Fruit fly (Drosophila melanogaster): ENCODE data around the gene Ada2b.

Gene Ada2b

DNA sequence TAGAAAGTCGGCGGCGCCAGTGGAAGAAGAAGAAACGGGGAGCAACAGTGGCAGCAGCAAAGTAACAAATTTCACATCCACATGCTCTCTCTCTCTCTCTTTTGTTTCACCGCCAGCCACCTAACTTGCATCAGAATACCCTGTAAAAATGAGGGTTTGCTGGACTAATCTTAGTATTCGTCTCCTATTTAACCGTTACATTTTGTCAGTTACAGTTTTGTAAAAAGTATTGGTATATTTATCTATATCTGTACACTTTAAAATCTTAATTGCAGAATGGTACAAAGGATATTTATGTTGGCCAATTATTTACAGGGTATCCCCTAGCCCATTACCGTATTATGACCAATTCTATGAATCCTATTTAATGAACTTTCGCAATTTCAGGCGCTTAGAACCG, 6.5 kb downstream of the Ada2b start (continued):
- TF ChIP-seq dmrt11E (tag; optimal IDR thresholded peaks at IDR 0.05) (peak; percentile 41), ATbp (GFP tag; optimal IDR thresholded peaks at IDR 0.05) (peak; percentile 14), fu2 (GFP tag; optimal IDR thresholded peaks at IDR 0.05) (no peak), ems (GFP tag; optimal IDR thresholded peaks at IDR 0.05) (no peak), Usf (GFP tag; optimal IDR thresholded peaks at IDR 0.05) (no peak), salm (tag; optimal IDR thresholded peaks at IDR 0.05) (no peak), CG11093 (GFP tag; IDR thresholded peaks at IDR 0.05) (no peak), CG18476 (GFP tag; optimal IDR thresholded peaks at IDR 0.05) (no peak), CG7271 (tag; optimal IDR thresholded peaks at IDR 0.05) (no peak), CG4854 (GFP tag; optimal IDR thresholded peaks at IDR 0.05) (no peak), CG2712 (tag; optimal IDR thresholded peaks at IDR 0.05) (peak; percentile 45), Ptx1 (GFP tag; IDR thresholded peaks at IDR 0.05) (no peak), sob (GFP tag; IDR thresholded peaks at IDR 0.05) (no peak), Ets65A (GFP tag) (peak; percentile 55), crp (GFP tag; optimal IDR thresholded peaks at IDR 0.05) (no peak), Chrac-16 (GFP tag; optimal IDR thresholded peaks at IDR 0.05) (peak; percentile 4), CG14050 (GFP tag; IDR thresholded peaks at IDR 0.05) (peak; percentile 37; the same call in 1 of the 3 replicates), D (optimal IDR thresholded peaks at IDR 0.05) (no peak), D (GFP tag; optimal IDR thresholded peaks at IDR 0.05) (peak; percentile 28), HmgD (GFP tag; optimal IDR thresholded peaks at IDR 0.05) (no peak), danr (GFP tag; IDR thresholded peaks at IDR 0.05) (no peak), CG6175 (GFP tag; IDR thresholded peaks at IDR 0.05) (no peak), fd64A (GFP tag; optimal IDR thresholded peaks at IDR 0.05) (no peak), CG18619 (GFP tag; optimal IDR thresholded peaks at IDR 0.05) (no peak), da (GFP tag; optimal IDR thresholded peaks at IDR 0.05) (no peak), CG1233 (GFP tag; optimal IDR thresholded peaks at IDR 0.05) (no peak), Adf1 (GFP tag; IDR thresholded peaks at IDR 0.05) (no peak), MTF-1 (GFP tag; optimal IDR thresholded peaks at IDR 0.05; ENCODE audit: borderline replicate concordance) (no peak), Oli (tag; optimal IDR thresholded peaks at IDR 0.05) (peak; percentile 16), CG12236 (GFP tag; optimal IDR thresholded peaks at IDR 0.05) (no peak), Hmx (GFP tag; optimal IDR thresholded peaks at IDR 0.05) (no peak), Dp (GFP tag; optimal IDR thresholded peaks at IDR 0.05) (no peak), cas (GFP tag; IDR thresholded peaks at IDR 0.05) (no peak), odd (GFP tag; optimal IDR thresholded peaks at IDR 0.05) (peak; percentile 12), CG6791 (GFP tag; IDR thresholded peaks at IDR 0.05; ENCODE audit: partially characterized antibody) (no peak), disco-r (GFP tag; optimal IDR thresholded peaks at IDR 0.05) (no peak), CG4404 (GFP tag; IDR thresholded peaks at IDR 0.05) (no peak), CG2120 (GFP tag; optimal IDR thresholded peaks at IDR 0.05) (no peak), CG10543 (GFP tag; optimal IDR thresholded peaks at IDR 0.05) (no peak), tio (GFP tag; optimal IDR thresholded peaks at IDR 0.05) (peak; percentile 8), CG7745 (tag; optimal IDR thresholded peaks at IDR 0.05) (no peak), Xbp1 (GFP tag; optimal IDR thresholded peaks at IDR 0.05) (peak; percentile 35), CG4282 (GFP tag; optimal IDR thresholded peaks at IDR 0.05) (no peak), vfl (GFP tag; optimal IDR thresholded peaks at IDR 0.05) (no peak), CG7372 (GFP tag; IDR thresholded peaks at IDR 0.05) (no peak), sqz (GFP tag; optimal IDR thresholded peaks at IDR 0.05) (no peak), CG15073 (GFP tag; optimal IDR thresholded peaks at IDR 0.05) (no peak), trh (GFP tag; optimal IDR thresholded peaks at IDR 0.05) (no peak), CG18764 (GFP tag; optimal IDR thresholded peaks at IDR 0.05) (no peak), Xrp1 (GFP tag; IDR thresholded peaks at IDR 0.05) (peak; percentile 57; the same call in 1 of the 2 replicates), CG14710 (tag; optimal IDR thresholded peaks at IDR 0.05) (no peak), CG17612 (GFP tag; IDR thresholded peaks at IDR 0.05) (no peak), B-H2 (GFP tag; optimal IDR thresholded peaks at IDR 0.05) (no peak)

All from whole organism, embryonic.